Fruit fly (Drosophila melanogaster) whole organism, embryonic: ENCODE measurements around the gene CG4393.

Experiments used
- Antp ChIP-seq: fragments of 200-800 bp; sonication (Bioruptor generic); optimal IDR thresholded peaks from 3 replicates; lab custom pipeline; 2016; ENCODE audit warnings: missing biosample characterization, missing genetic modification characterization
- Bteb2 ChIP-seq: fragments of 200-800 bp; sonication (Bioruptor generic); optimal IDR thresholded peaks from 2 replicates; lab custom pipeline; 2016; ENCODE audit warnings: missing biosample characterization, missing genetic modification characterization
- CG10462 ChIP-seq: fragments of 200-800 bp; sonication (Bioruptor generic); optimal IDR thresholded peaks from 2 replicates; lab custom pipeline; 2016; ENCODE audit warnings: missing biosample characterization, missing genetic modification characterization
- CG10979 ChIP-seq: fragments of 200-800 bp; sonication (Bioruptor generic); optimal IDR thresholded peaks from 2 replicates; lab custom pipeline; 2018; ENCODE audit warnings: missing biosample characterization, mild to moderate bottlenecking, missing genetic modification characterization, moderate library complexity
- CG11398 ChIP-seq: fragments of 200-800 bp; sonication (Bioruptor generic); optimal IDR thresholded peaks from 2 replicates; lab custom pipeline; 2016; ENCODE audit warnings: missing biosample characterization, missing genetic modification characterization
- CG11560 ChIP-seq: fragments of 200-800 bp; sonication (Bioruptor generic); IDR thresholded peaks from 3 replicates; pipeline ENCODE4 v1.3.6; 2022; ENCODE audit warnings: missing biosample characterization, missing genetic modification characterization
- CG14710 ChIP-seq: fragments of 200-800 bp; sonication (Bioruptor generic); optimal IDR thresholded peaks from 3 replicates; lab custom pipeline; 2019; ENCODE audit warnings: missing biosample characterization, mild to moderate bottlenecking, missing genetic modification characterization, moderate library complexity
- CG1529 ChIP-seq: fragments of 200-800 bp; sonication (Bioruptor generic); optimal IDR thresholded peaks from 3 replicates; lab custom pipeline; 2018; ENCODE audit warnings: missing biosample characterization, missing genetic modification characterization
- CG16813 ChIP-seq: fragments of 200-800 bp; sonication (Bioruptor generic); IDR thresholded peaks from 3 replicates; pipeline ENCODE4 v1.3.6; 2022; ENCODE audit warnings: missing biosample characterization, missing genetic modification characterization; ENCODE audit not compliant: partially characterized antibody
- CG17568 ChIP-seq: fragments of 200-800 bp; sonication (Bioruptor generic); optimal IDR thresholded peaks from 2 replicates; lab custom pipeline; 2018; ENCODE audit warnings: missing biosample characterization, mild to moderate bottlenecking, missing genetic modification characterization, moderate library complexity
- CG17829 ChIP-seq: fragments of 200-800 bp; optimal IDR thresholded peaks from 2 replicates; lab custom pipeline; 2019; ENCODE audit warnings: missing biosample characterization, mild to moderate bottlenecking, missing genetic modification characterization, moderate library complexity
- CG2712 ChIP-seq: fragments of 200-800 bp; optimal IDR thresholded peaks from 3 replicates; lab custom pipeline; 2019; ENCODE audit warnings: missing biosample characterization, mild to moderate bottlenecking, missing genetic modification characterization, moderate library complexity
- CG32767 ChIP-seq: fragments of 200-800 bp; sonication (Bioruptor generic); IDR thresholded peaks from 2 replicates; pipeline ENCODE4 v1.3.6; 2022; ENCODE audit warnings: missing biosample characterization, missing genetic modification characterization
- CG33213 ChIP-seq: fragments of 200-800 bp; sonication (Bioruptor generic); optimal IDR thresholded peaks from 3 replicates; lab custom pipeline; 2016; ENCODE audit warnings: missing biosample characterization, missing genetic modification characterization
- CG3995 ChIP-seq: fragments of 200-800 bp; sonication (Bioruptor generic); optimal IDR thresholded peaks from 3 replicates; lab custom pipeline; 2016; ENCODE audit warnings: missing biosample characterization, missing genetic modification characterization
- CG4424 ChIP-seq: fragments of 200-800 bp; sonication (Bioruptor generic); optimal IDR thresholded peaks from 3 replicates; lab custom pipeline; 2016; ENCODE audit warnings: missing biosample characterization, missing genetic modification characterization
- CG4820 ChIP-seq: fragments of 200-800 bp; sonication (Bioruptor generic); optimal IDR thresholded peaks from 3 replicates; lab custom pipeline; 2016; ENCODE audit warnings: missing biosample characterization, missing genetic modification characterization
- CG5245 ChIP-seq: fragments of 200-800 bp; sonication (Bioruptor generic); optimal IDR thresholded peaks from 3 replicates; lab custom pipeline; 2016; ENCODE audit warnings: missing biosample characterization, missing genetic modification characterization
- CG7556 ChIP-seq: fragments of 200-800 bp; sonication (Bioruptor generic); optimal IDR thresholded peaks from 2 replicates; lab custom pipeline; 2017; ENCODE audit warnings: missing biosample characterization, mild to moderate bottlenecking, missing genetic modification characterization
- CG7745 ChIP-seq: fragments of 200-800 bp; sonication (Bioruptor generic); optimal IDR thresholded peaks from 2 replicates; lab custom pipeline; 2018; ENCODE audit warnings: missing biosample characterization, mild to moderate bottlenecking, missing genetic modification characterization, moderate library complexity
- CG8281 ChIP-seq: fragments of 200-800 bp; sonication (Bioruptor generic); optimal IDR thresholded peaks from 2 replicates; lab custom pipeline; 2018; ENCODE audit warnings: missing biosample characterization, mild to moderate bottlenecking, missing genetic modification characterization, moderate library complexity
- CG8359 ChIP-seq: fragments of 200-800 bp; sonication (Bioruptor generic); optimal IDR thresholded peaks from 2 replicates; lab custom pipeline; 2017; ENCODE audit warnings: missing biosample characterization, mild to moderate bottlenecking, missing genetic modification characterization, borderline replicate concordance
- CG8388 ChIP-seq: fragments of 200-800 bp; sonication (Bioruptor generic); optimal IDR thresholded peaks from 2 replicates; lab custom pipeline; 2019; ENCODE audit warnings: missing biosample characterization, mild to moderate bottlenecking, missing genetic modification characterization, moderate library complexity
- CG9609 ChIP-seq: fragments of 200-800 bp; sonication (Bioruptor generic); optimal IDR thresholded peaks from 3 replicates; lab custom pipeline; 2016; ENCODE audit warnings: missing biosample characterization, missing genetic modification characterization
- ERR ChIP-seq: fragments of 200-800 bp; sonication (Bioruptor generic); optimal IDR thresholded peaks from 2 replicates; lab custom pipeline; 2016; ENCODE audit warnings: missing biosample characterization, missing genetic modification characterization
- Ets65A ChIP-seq: fragments of 200-800 bp; sonication (Bioruptor generic); peaks from one replicate; lab custom pipeline; 2016; ENCODE audit warnings: missing biosample characterization, missing genetic modification characterization
- HLH3B ChIP-seq: fragments of 200-800 bp; sonication (Bioruptor generic); IDR thresholded peaks from 2 replicates; pipeline ENCODE4 v1.3.6; 2022; ENCODE audit warnings: missing biosample characterization, missing genetic modification characterization
- Jarid2 ChIP-seq: fragments of 200-800 bp; sonication (Bioruptor generic); optimal IDR thresholded peaks from 3 replicates; lab custom pipeline; 2017; ENCODE audit warnings: mild to moderate bottlenecking, missing biosample characterization, missing genetic modification reagents, missing genetic modification characterization
- Nf-YC ChIP-seq: fragments of 200-800 bp; optimal IDR thresholded peaks from 3 replicates; lab custom pipeline; 2019; ENCODE audit warnings: missing biosample characterization, mild to moderate bottlenecking, missing genetic modification characterization, moderate library complexity
- Ravus ChIP-seq: fragments of 200-800 bp; sonication (Bioruptor generic); IDR thresholded peaks from 2 replicates; pipeline ENCODE4 v1.3.6; 2022; ENCODE audit warnings: missing biosample characterization, missing genetic modification characterization
- Rfx ChIP-seq: fragments of 200-800 bp; sonication (Bioruptor generic); IDR thresholded peaks from 2 replicates; pipeline ENCODE4 v1.3.6; 2022; ENCODE audit warnings: missing biosample characterization, missing genetic modification characterization
- Usf ChIP-seq: fragments of 200-800 bp; sonication (Bioruptor generic); optimal IDR thresholded peaks from 2 replicates; lab custom pipeline; 2017; ENCODE audit warnings: missing genotype, missing biosample characterization, missing genetic modification characterization
- Vsx1 ChIP-seq: fragments of 200-800 bp; sonication (Bioruptor generic); optimal IDR thresholded peaks from 2 replicates; lab custom pipeline; 2017; ENCODE audit warnings: missing biosample characterization, mild to moderate bottlenecking, missing genetic modification characterization, missing genetic modification reagents
- amos ChIP-seq: fragments of 200-800 bp; sonication (Bioruptor generic); IDR thresholded peaks from 2 replicates; pipeline ENCODE4 v1.3.6; 2022; ENCODE audit warnings: missing biosample characterization, missing genetic modification characterization; ENCODE audit not compliant: partially characterized antibody
- ash1 ChIP-seq: fragments of 200-800 bp; sonication (Bioruptor generic); optimal IDR thresholded peaks from 2 replicates; lab custom pipeline; 2018; ENCODE audit warnings: missing biosample characterization, mild to moderate bottlenecking, missing genetic modification characterization
- cg ChIP-seq: fragments of 200-800 bp; sonication (Bioruptor generic); optimal IDR thresholded peaks from 3 replicates; lab custom pipeline; 2019; ENCODE audit warnings: missing biosample characterization, mild to moderate bottlenecking, missing genetic modification characterization, moderate library complexity
- dmrt11E ChIP-seq: fragments of 200-800 bp; sonication (Bioruptor generic); optimal IDR thresholded peaks from 3 replicates; lab custom pipeline; 2018; ENCODE audit warnings: missing biosample characterization, mild to moderate bottlenecking, missing genetic modification characterization, moderate library complexity
- en ChIP-seq: fragments of 200-800 bp; sonication (Bioruptor generic); optimal IDR thresholded peaks from 2 replicates; lab custom pipeline; 2016; ENCODE audit warnings: missing biosample characterization, missing genetic modification characterization
- gem ChIP-seq: fragments of 200-800 bp; sonication (Bioruptor generic); optimal IDR thresholded peaks from 2 replicates; lab custom pipeline; 2019; ENCODE audit warnings: missing biosample characterization, mild to moderate bottlenecking, missing genetic modification characterization, moderate library complexity
- grn ChIP-seq: fragments of 200-800 bp; sonication (Bioruptor generic); optimal IDR thresholded peaks from 3 replicates; lab custom pipeline; 2017; ENCODE audit warnings: missing biosample characterization, missing genetic modification characterization
- her ChIP-seq: fragments of 200-800 bp; sonication (Bioruptor generic); optimal IDR thresholded peaks from 2 replicates; lab custom pipeline; 2016; ENCODE audit warnings: missing biosample characterization, missing genetic modification characterization
- hth ChIP-seq: fragments of >200 bp; optimal IDR thresholded peaks from 2 replicates; lab custom pipeline; 2017; ENCODE audit warnings: inconsistent platforms
- nmo ChIP-seq: fragments of 200-800 bp; sonication (Bioruptor generic); optimal IDR thresholded peaks from 2 replicates; lab custom pipeline; 2018; ENCODE audit warnings: missing biosample characterization, mild to moderate bottlenecking, missing genetic modification characterization, moderate library complexity
- pan ChIP-seq, 4 experiments: fragments of >200 bp in 3 of 4; fragments of 200-800 bp in 1 of 4; sonication (Bioruptor generic) in 1 of 4; optimal IDR thresholded peaks in 3 of 4; IDR thresholded peaks in 1 of 4; 2 replicates each; pipeline versions ENCODE4 v1.3.6 to Lab custom; 2017 to 2022; ENCODE audit warnings: missing biosample characterization in 2 of 4, missing genetic modification characterization in 2 of 4, mixed read lengths in 1 of 4
- prd ChIP-seq, 3 experiments: fragments of >200 bp in 2 of 3; fragments of 200-800 bp in 1 of 3; sonication (Bioruptor generic) in 1 of 3; optimal IDR thresholded peaks in 2 of 3; IDR thresholded peaks in 1 of 3; 2 replicates in 2 of 3; 3 replicates in 1 of 3; pipeline versions ENCODE4 v1.3.6 to Lab custom; 2017 to 2022; ENCODE audit warnings: missing biosample characterization in 1 of 3, missing genetic modification characterization in 1 of 3
- pros ChIP-seq: fragments of 200-800 bp; sonication (Bioruptor generic); optimal IDR thresholded peaks from 3 replicates; lab custom pipeline; 2019; ENCODE audit warnings: missing biosample characterization, mild to moderate bottlenecking, missing genetic modification characterization, moderate library complexity
- sug ChIP-seq: fragments of 200-800 bp; optimal IDR thresholded peaks from 2 replicates; lab custom pipeline; 2019; ENCODE audit warnings: missing biosample characterization, mild to moderate bottlenecking, missing genetic modification characterization, moderate library complexity
- z ChIP-seq: fragments of 200-800 bp; sonication (Bioruptor generic); IDR thresholded peaks from 3 replicates; pipeline ENCODE4 v1.3.6; 2022; ENCODE audit warnings: missing biosample characterization, missing genetic modification characterization
- zf30C ChIP-seq: fragments of 200-800 bp; sonication (Bioruptor generic); optimal IDR thresholded peaks from 3 replicates; lab custom pipeline; 2018; ENCODE audit warnings: missing biosample characterization, mild to moderate bottlenecking, missing genetic modification characterization

The CG4393 gene

DNA sequence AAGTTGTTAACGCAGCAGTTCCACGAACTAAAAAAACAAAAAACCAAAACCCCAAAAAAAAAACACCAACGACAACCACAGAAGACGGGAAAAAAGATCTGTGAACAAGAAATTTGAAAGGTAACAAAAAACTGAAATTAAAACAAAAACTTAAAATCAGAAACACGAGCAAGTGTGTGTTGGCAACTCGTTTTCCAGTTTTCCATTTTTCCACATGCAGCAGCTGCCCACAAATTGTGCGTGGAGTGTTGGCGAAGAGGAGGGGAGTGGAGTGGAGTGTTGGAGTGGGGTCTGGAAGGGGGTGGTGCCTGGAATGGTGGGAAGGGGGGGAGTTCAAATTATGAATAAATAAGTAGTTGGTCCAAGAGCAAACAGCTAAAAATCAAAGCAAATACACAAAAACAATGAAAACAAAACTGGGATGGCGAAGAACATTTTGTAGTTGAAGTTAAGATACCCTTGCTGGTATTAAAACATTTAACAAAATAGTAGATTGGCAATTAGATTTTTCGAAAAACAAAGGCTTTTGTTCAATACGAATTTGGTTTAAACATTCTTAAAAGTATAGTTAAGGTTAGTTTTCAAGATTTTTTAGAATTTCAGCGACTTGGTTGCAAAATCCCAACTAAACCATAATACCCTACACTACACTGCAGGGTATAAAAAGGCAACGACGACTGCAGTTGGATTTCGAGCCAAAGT lies 51.1 kb downstream of the CG4393 start (continued):
- TF ChIP-seq Ets65A, result peak; percentile 92
- no peak for TF ChIP-seq sug (tag; lab: Kevin White, UChicago)
- no peak for TF ChIP-seq CG8281 (tag; lab: Kevin White, UChicago)
- TF ChIP-seq z, result no peak
- peak; percentile 67 for TF ChIP-seq CG8388
- peak; percentile 53 for TF ChIP-seq CG17829 (tag; lab: Kevin White, UChicago)
- peak; percentile 78 for TF ChIP-seq CG2712
- TF ChIP-seq CG8359 (GFP tag; lab: Kevin White, UChicago), result peak; percentile 42
- TF ChIP-seq en (GFP tag; lab: Kevin White, UChicago), result peak; percentile 30
- no peak for TF ChIP-seq Nf-YC (tag; lab: Kevin White, UChicago)
- TF ChIP-seq CG11398, result peak; percentile 25
- no peak for TF ChIP-seq pros (GFP tag; lab: Kevin White, UChicago)
- TF ChIP-seq prd (optimal IDR thresholded peaks at IDR 0.05; lab: Kevin White, UChicago), result no peak
- TF ChIP-seq prd (GFP tag; IDR thresholded peaks at IDR 0.05; lab: Robert Waterston, UW), result peak; percentile 58; the same call in 2 of the 3 replicates
- TF ChIP-seq nmo (GFP tag; lab: Kevin White, UChicago), result peak; percentile 72
- no peak for TF ChIP-seq CG9609 (GFP tag; lab: Kevin White, UChicago)
- TF ChIP-seq CG3995 (GFP tag; lab: Kevin White, UChicago), result no peak
- TF ChIP-seq Rfx, result no peak
- no peak for TF ChIP-seq ash1
- no peak for TF ChIP-seq Vsx1 (GFP tag; lab: Kevin White, UChicago)
- no peak for TF ChIP-seq hth (lab: Kevin White, UChicago)
- TF ChIP-seq CG4424 (GFP tag; lab: Kevin White, UChicago), result peak; percentile 41
- TF ChIP-seq CG11560 (tag; lab: Robert Waterston, UW), result no peak
- TF ChIP-seq ERR, result no peak
- TF ChIP-seq CG14710 (tag; lab: Kevin White, UChicago), result peak; percentile 57
- TF ChIP-seq Ravus (GFP tag; lab: Robert Waterston, UW), result no peak
- TF ChIP-seq CG32767 (GFP tag; lab: Robert Waterston, UW), result 0 out of 2 replicates have a peak, but pooled peaks have one; percentile 34
- TF ChIP-seq CG33213 (GFP tag; lab: Kevin White, UChicago), result peak; percentile 20
- peak; percentile 39 for TF ChIP-seq CG4820 (GFP tag; lab: Kevin White, UChicago)
- no peak for TF ChIP-seq CG16813 (GFP tag; lab: Robert Waterston, UW)
- peak; percentile 79 for TF ChIP-seq gem (tag; lab: Kevin White, UChicago)
- peak; percentile 43 for TF ChIP-seq cg (GFP tag; lab: Kevin White, UChicago)
- no peak for TF ChIP-seq pan (optimal IDR thresholded peaks at IDR 0.05; lab: Kevin White, UChicago)
- peak in 1 of 2 experiments; percentile 28 for TF ChIP-seq pan (GFP tag; optimal IDR thresholded peaks at IDR 0.05 in 1 of 2, IDR thresholded peaks at IDR 0.05 in 1 of 2)
- TF ChIP-seq dmrt11E (tag; lab: Kevin White, UChicago), result peak; percentile 67
- TF ChIP-seq zf30C (GFP tag; lab: Kevin White, UChicago), result no peak
- TF ChIP-seq her (GFP tag; lab: Kevin White, UChicago), result no peak
- TF ChIP-seq CG10462 (GFP tag; lab: Kevin White, UChicago), result no peak
- TF ChIP-seq Usf (GFP tag; lab: Kevin White, UChicago), result no peak
- TF ChIP-seq CG1529 (GFP tag; lab: Kevin White, UChicago), result peak; percentile 57
- no peak for TF ChIP-seq HLH3B
- no peak for TF ChIP-seq CG7745
- peak; percentile 15 for TF ChIP-seq CG5245 (GFP tag; lab: Kevin White, UChicago)
- TF ChIP-seq CG17568, result peak; percentile 40
- TF ChIP-seq amos (GFP tag; lab: Robert Waterston, UW), result no peak
- TF ChIP-seq CG10979, result peak; percentile 79
- no peak for TF ChIP-seq grn (GFP tag; lab: Kevin White, UChicago)
- TF ChIP-seq Bteb2, result no peak
- peak; percentile 31 for TF ChIP-seq Antp (GFP tag; lab: Kevin White, UChicago)
- TF ChIP-seq Jarid2 (GFP tag; lab: Kevin White, UChicago), result no peak
- peak; percentile 42 for TF ChIP-seq CG7556
